Fruit fly (Drosophila melanogaster) whole organism: ENCODE data around the gene Ugt37D1.

Experiments used
- CG8478 ChIP-seq: fragments of >200 bp; optimal IDR thresholded peaks from 2 replicates; lab custom pipeline; 2018; ENCODE audit warnings: inconsistent platforms
- EcR ChIP-seq, 2 experiments: fragments of >200 bp; optimal IDR thresholded peaks; 2 replicates each; lab custom pipeline; 2017; ENCODE audit warnings: missing biosample characterization in 2 of 2, missing genetic modification characterization in 2 of 2, missing genetic modification reagents in 2 of 2
- pan ChIP-seq: fragments of >200 bp; optimal IDR thresholded peaks from 2 replicates; lab custom pipeline; 2017
- usp ChIP-seq: fragments of >200 bp; optimal IDR thresholded peaks from 2 replicates; lab custom pipeline; 2017; ENCODE audit warnings: missing biosample characterization, missing genetic modification characterization, mixed read lengths

DNA sequence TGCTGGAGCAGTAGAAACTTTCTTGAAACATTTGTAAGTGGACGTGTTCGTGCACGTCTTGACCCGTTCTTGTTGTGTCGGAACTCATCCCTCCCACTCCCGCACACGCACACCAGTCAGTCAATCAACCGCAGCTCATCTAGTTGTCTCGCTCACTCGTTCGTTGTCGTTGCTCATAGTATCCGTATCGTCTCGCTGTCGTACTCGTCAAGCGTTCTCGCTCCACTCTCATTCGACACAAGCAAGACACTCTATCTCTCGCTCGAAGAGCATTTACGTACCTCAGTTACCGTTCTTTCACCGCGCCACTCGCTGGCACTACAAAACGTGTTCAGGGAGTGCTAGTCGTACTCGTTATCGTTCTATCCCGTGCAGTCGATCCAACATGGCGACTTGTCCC, 11.3 kb upstream of the Ugt37D1 start:
- no peak for TF ChIP-seq usp (GFP tag; lab: Kevin White, UChicago)
- TF ChIP-seq CG8478: no peak
- no peak for TF ChIP-seq pan (lab: Kevin White, UChicago)
- TF ChIP-seq EcR (GFP tag; optimal IDR thresholded peaks at IDR 0.05; lab: Kevin White, UChicago): no peak
